Fruit fly (Drosophila melanogaster) Kc167 (cell line): ENCODE data around the gene CtsB.

Experiments
- Myc ChIP-seq: fragments of >200 bp; optimal IDR thresholded peaks from 2 replicates; lab custom pipeline; 2017; ENCODE audit warnings: missing external identifiers
- Sin3A ChIP-seq: fragments of >200 bp; optimal IDR thresholded peaks from 2 replicates; lab custom pipeline; 2018; ENCODE audit warnings: missing external identifiers
- psq ChIP-seq: fragments of >200 bp; optimal IDR thresholded peaks from 2 replicates; lab custom pipeline; 2017; ENCODE audit warnings: missing external identifiers
- ttk ChIP-seq: sonication (Bioruptor generic); optimal IDR thresholded peaks from 2 replicates; lab custom pipeline; 2017; ENCODE audit warnings: missing external identifiers

DNA sequence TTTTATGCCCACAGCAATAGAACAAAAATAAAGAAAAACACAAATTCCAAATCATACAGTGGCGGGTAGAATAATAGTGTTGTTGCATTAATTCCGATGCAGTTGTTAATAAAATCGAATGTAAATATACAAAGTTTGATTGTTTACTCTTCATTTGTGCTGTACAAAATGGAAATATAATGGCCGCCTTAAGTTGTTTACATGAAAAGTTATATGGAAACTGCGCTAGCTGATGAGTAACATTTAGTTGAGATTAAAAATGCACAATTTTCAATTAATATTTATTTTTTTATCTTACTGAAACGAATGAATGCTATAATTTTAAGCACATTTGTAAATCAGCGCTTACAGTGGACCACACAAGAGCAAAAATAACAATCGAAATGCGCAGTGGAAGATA lies 47.1 kb downstream of the CtsB start:
- TF ChIP-seq Sin3A = no peak
- TF ChIP-seq psq (lab: Kevin White, UChicago) = no peak
- TF ChIP-seq Myc (lab: Kevin White, UChicago) = no peak
- no peak for TF ChIP-seq ttk (lab: Kevin White, UChicago)
